Worm (Caenorhabditis elegans) whole organism, L4/young adult: ENCODE data around the gene sre-49.

Source experiments
- W03F9.2 ChIP-seq: fragments of 150-350 bp; optimal IDR thresholded peaks from 2 replicates; lab custom pipeline; 2014; ENCODE audit warnings: missing biosample characterization, missing genetic modification characterization
- dao-5 ChIP-seq: sonication (generic microtip); optimal IDR thresholded peaks from 2 replicates; lab custom pipeline; 2016; ENCODE audit warnings: missing genotype, missing genetic modification characterization, moderate library complexity, missing compliant biosample characterization
- him-1 ChIP-seq: sonication (generic microtip); optimal IDR thresholded peaks from 2 replicates; lab custom pipeline; 2016; ENCODE audit warnings: missing genotype, missing genetic modification reagents, missing genetic modification characterization, missing compliant biosample characterization

- TF ChIP-seq dao-5 (tag; lab: Kevin White, UChicago) (no peak), him-1 (tag; lab: Kevin White, UChicago) (no peak), W03F9.2 (no peak)
These were observed 29.6 kb upstream of the sre-49 start, which contains the start of gene Y57A10A.31 for ce11 chrII:12289085-12289484.
